Fruit fly (Drosophila melanogaster) whole organism, pupa: ENCODE data around the gene CG11563.

Experiments
- CG10348 ChIP-seq: fragments of 200-800 bp; sonication (Bioruptor generic); IDR thresholded peaks from 2 replicates; pipeline ENCODE4 v1.3.6; 2022; ENCODE audit warnings: missing biosample characterization, missing genetic modification characterization
- CG12605 ChIP-seq: fragments of 200-800 bp; sonication (Bioruptor generic); IDR thresholded peaks from 2 replicates; pipeline ENCODE4 v1.3.6; 2022; ENCODE audit warnings: missing biosample characterization, missing genetic modification characterization
- Ets98B ChIP-seq: fragments of 200-800 bp; sonication (Bioruptor generic); IDR thresholded peaks from 2 replicates; pipeline ENCODE4 v1.3.6; 2022; ENCODE audit warnings: missing biosample characterization, missing genetic modification characterization

DNA sequence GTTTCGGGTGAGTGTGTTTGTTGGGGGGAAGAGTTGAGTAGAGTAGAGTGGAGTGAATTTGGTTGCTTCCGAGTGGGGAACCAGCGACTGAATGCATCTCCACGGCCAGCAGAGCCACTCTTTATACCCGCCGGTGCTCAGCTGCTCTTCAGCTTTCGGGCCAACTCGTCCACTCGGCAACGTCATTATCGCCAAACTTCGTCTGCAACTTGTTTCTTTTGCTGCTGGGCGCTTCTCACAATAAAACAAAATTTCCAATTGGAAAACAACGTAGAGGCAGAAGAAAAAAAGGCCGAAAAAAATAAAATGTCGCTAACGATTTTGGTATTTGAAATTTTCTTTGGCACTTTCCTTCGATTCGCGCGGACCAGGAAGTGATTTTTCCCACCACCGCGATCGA, 27.8 kb downstream of the CG11563 start, which contains the start of gene CG2150:
- TF ChIP-seq CG12605 (no peak), CG10348 (no peak), Ets98B (GFP tag; lab: Robert Waterston, UW) (peak; percentile 24; the same call in 1 of the 2 replicates)
